Worm (Caenorhabditis elegans) whole organism, mixed stage, embryonic: ENCODE data around the gene pqn-84.

Source experiments
- blmp-1 ChIP-seq: fragments of 150-350 bp; optimal IDR thresholded peaks from 2 replicates; lab custom pipeline; 2014; ENCODE audit warnings: missing biosample characterization, missing genetic modification characterization
- ceh-39 ChIP-seq: fragments of 150-350 bp; optimal IDR thresholded peaks from 2 replicates; lab custom pipeline; 2014; ENCODE audit warnings: missing biosample characterization, missing genetic modification characterization
- drap-1 ChIP-seq: fragments of 200-800 bp; sonication (Bioruptor generic); optimal IDR thresholded peaks from 3 replicates; lab custom pipeline; 2018; ENCODE audit warnings: mild to moderate bottlenecking, missing genetic modification characterization, missing compliant biosample characterization
- elt-3 ChIP-seq: fragments of 150-350 bp; optimal IDR thresholded peaks from 2 replicates; lab custom pipeline; 2014; ENCODE audit warnings: missing biosample characterization, missing genetic modification characterization
- flh-1 ChIP-seq: fragments of 200-800 bp; sonication (Bioruptor generic); optimal IDR thresholded peaks from 2 replicates; lab custom pipeline; 2018; ENCODE audit warnings: mild to moderate bottlenecking, missing genetic modification characterization, moderate library complexity, missing compliant biosample characterization
- ham-2 ChIP-seq: fragments of 200-800 bp; sonication (Bioruptor generic); optimal IDR thresholded peaks from 2 replicates; lab custom pipeline; 2018; ENCODE audit warnings: mild to moderate bottlenecking, missing genetic modification characterization, missing compliant biosample characterization
- lin-13 ChIP-seq: fragments of 150-350 bp; optimal IDR thresholded peaks from 2 replicates; lab custom pipeline; 2014; ENCODE audit warnings: missing biosample characterization, missing genetic modification characterization
- mab-5 ChIP-seq: fragments of 150-350 bp; optimal IDR thresholded peaks from 2 replicates; lab custom pipeline; 2014; ENCODE audit warnings: missing biosample characterization, missing genetic modification characterization
- mep-1 ChIP-seq: fragments of 150-350 bp; optimal IDR thresholded peaks from 2 replicates; lab custom pipeline; 2017; ENCODE audit warnings: missing biosample characterization, missing genetic modification reagents, missing genetic modification characterization, inconsistent platforms
- nhr-12 ChIP-seq: fragments of 150-350 bp; optimal IDR thresholded peaks from 2 replicates; lab custom pipeline; 2014; ENCODE audit warnings: missing biosample characterization, missing genetic modification characterization
- nhr-2 ChIP-seq: fragments of 150-350 bp; optimal IDR thresholded peaks from 2 replicates; lab custom pipeline; 2014; ENCODE audit warnings: missing biosample characterization, missing genetic modification characterization
- nhr-28 ChIP-seq: fragments of 150-350 bp; optimal IDR thresholded peaks from 2 replicates; lab custom pipeline; 2014; ENCODE audit warnings: missing biosample characterization, missing genetic modification characterization
- pha-4 ChIP-seq: fragments of 150-350 bp; optimal IDR thresholded peaks from 2 replicates; lab custom pipeline; 2018; ENCODE audit warnings: missing biosample characterization, missing genetic modification reagents, missing genetic modification characterization
- snpc-4 ChIP-seq: fragments of 150-350 bp; optimal IDR thresholded peaks from 2 replicates; lab custom pipeline; 2014; ENCODE audit warnings: missing biosample characterization, missing genetic modification characterization
- tbx-8 ChIP-seq: fragments of 200-800 bp; sonication (Bioruptor generic); optimal IDR thresholded peaks from 2 replicates; lab custom pipeline; 2018; ENCODE audit warnings: mild to moderate bottlenecking, missing genetic modification characterization, moderate library complexity, missing compliant biosample characterization
- unc-120 ChIP-seq: sonication (generic microtip); optimal IDR thresholded peaks from 2 replicates; lab custom pipeline; 2017; ENCODE audit warnings: missing genetic modification characterization, missing compliant biosample characterization; ENCODE audit not compliant: poor library complexity, severe bottlenecking
- unc-62 ChIP-seq: fragments of 150-350 bp; optimal IDR thresholded peaks from 2 replicates; lab custom pipeline; 2014; ENCODE audit warnings: missing biosample characterization, missing genetic modification reagents, missing genetic modification characterization

pqn-84 gene

ce11 chrIII:11750232-11750631 lies 50.2 kb downstream of the pqn-84 start:
- no peak for TF ChIP-seq lin-13
- no peak for TF ChIP-seq ham-2
- TF ChIP-seq tbx-8 = no peak

- TF ChIP-seq ceh-39 (tag; lab: Kevin White, UChicago) = no peak
- TF ChIP-seq ham-2 = no peak
- TF ChIP-seq blmp-1 = no peak
- TF ChIP-seq flh-1 (GFP tag; lab: Kevin White, UChicago) = no peak
- TF ChIP-seq drap-1 (GFP tag; lab: Kevin White, UChicago) = no peak
- no peak for TF ChIP-seq nhr-12
- no peak for TF ChIP-seq nhr-2 (tag; lab: Kevin White, UChicago)
- TF ChIP-seq nhr-28 (tag; lab: Kevin White, UChicago) = no peak
- no peak for TF ChIP-seq mep-1 (tag; lab: Kevin White, UChicago)
- TF ChIP-seq unc-120 = no peak
- TF ChIP-seq elt-3 (tag; lab: Kevin White, UChicago) = no peak
- no peak for TF ChIP-seq tbx-8
- no peak for TF ChIP-seq snpc-4 (tag; lab: Kevin White, UChicago)
- TF ChIP-seq pha-4 (tag; lab: Kevin White, UChicago) = no peak
- TF ChIP-seq mab-5 (tag; lab: Kevin White, UChicago) = no peak
- TF ChIP-seq unc-62 (GFP tag; lab: Kevin White, UChicago) = no peak
Observed at ce11 chrIII:11750817-11751216, 50.8 kb downstream of the pqn-84 start.
